Worm (Caenorhabditis elegans) whole organism, L2 larva: Measurements from ENCODE around the gene T26G10.5.
A peak's percentile ranks its signal among the peaks of the same experiment; 100 is the strongest.

Source experiments
- F13H6.1 ChIP-seq: sonication (generic microtip); optimal IDR thresholded peaks from 2 replicates; lab custom pipeline; 2016; ENCODE audit warnings: missing genetic modification characterization, missing compliant biosample characterization
- R02D3.7 ChIP-seq: fragments of 150-350 bp; optimal IDR thresholded peaks from 2 replicates; lab custom pipeline; 2014; ENCODE audit warnings: missing biosample characterization, missing genetic modification characterization
- Y55F3AM.14 ChIP-seq: fragments of 200-800 bp; sonication (Bioruptor generic); optimal IDR thresholded peaks from 2 replicates; lab custom pipeline; 2018; ENCODE audit warnings: mild to moderate bottlenecking, missing genetic modification characterization, missing compliant biosample characterization
- ZK546.5 ChIP-seq: sonication (generic microtip); optimal IDR thresholded peaks from 2 replicates; lab custom pipeline; 2017; ENCODE audit warnings: missing biosample characterization, missing genetic modification characterization
- alr-1 ChIP-seq: fragments of 150-350 bp; optimal IDR thresholded peaks from 2 replicates; lab custom pipeline; 2014; ENCODE audit warnings: missing biosample characterization, missing genetic modification characterization
- aly-2 ChIP-seq: fragments of 150-350 bp; optimal IDR thresholded peaks from 2 replicates; lab custom pipeline; 2014; ENCODE audit warnings: missing biosample characterization, missing genetic modification characterization
- ama-1 ChIP-seq: fragments of 150-350 bp; optimal IDR thresholded peaks from 2 replicates; lab custom pipeline; 2018; ENCODE audit warnings: inconsistent platforms
- blmp-1 ChIP-seq: sonication (generic microtip); optimal IDR thresholded peaks from 2 replicates; lab custom pipeline; 2017; ENCODE audit warnings: missing genetic modification characterization, mild to moderate bottlenecking, missing compliant biosample characterization, antibody characterized with exemption, moderate library complexity; ENCODE audit not compliant: insufficient read depth
- ceh-16 ChIP-seq: fragments of 150-350 bp; optimal IDR thresholded peaks from 2 replicates; lab custom pipeline; 2014; ENCODE audit warnings: missing biosample characterization, missing genetic modification characterization
- ceh-82 ChIP-seq: fragments of 150-350 bp; optimal IDR thresholded peaks from 2 replicates; lab custom pipeline; 2014; ENCODE audit warnings: missing biosample characterization, missing genetic modification characterization
- crh-2 ChIP-seq: sonication (generic microtip); optimal IDR thresholded peaks from 2 replicates; lab custom pipeline; 2017; ENCODE audit warnings: missing biosample characterization, missing genetic modification characterization
- dmd-4 ChIP-seq: sonication (generic microtip); optimal IDR thresholded peaks from 2 replicates; lab custom pipeline; 2017; ENCODE audit warnings: missing biosample characterization, missing genetic modification characterization
- elt-3 ChIP-seq: sonication (generic microtip); optimal IDR thresholded peaks from 2 replicates; lab custom pipeline; 2017; ENCODE audit warnings: missing biosample characterization, missing genetic modification characterization
- fos-1 ChIP-seq: fragments of 150-350 bp; optimal IDR thresholded peaks from 2 replicates; lab custom pipeline; 2014; ENCODE audit warnings: missing biosample characterization, missing genetic modification characterization
- gmeb-1 ChIP-seq: fragments of 150-350 bp; optimal IDR thresholded peaks from 2 replicates; lab custom pipeline; 2014; ENCODE audit warnings: missing biosample characterization, missing genetic modification characterization
- lin-11 ChIP-seq: fragments of 150-350 bp; sonication (generic microtip); optimal IDR thresholded peaks from 2 replicates; lab custom pipeline; 2014; ENCODE audit warnings: missing biosample characterization, missing genetic modification characterization, inconsistent platforms, mixed read lengths
- lin-39 ChIP-seq: fragments of 150-350 bp; optimal IDR thresholded peaks from 2 replicates; lab custom pipeline; 2014; ENCODE audit warnings: missing biosample characterization, missing genetic modification reagents, missing genetic modification characterization
- lsy-2 ChIP-seq, 2 experiments: fragments of 150-350 bp in 1 of 2; sonication (generic microtip) in 1 of 2; optimal IDR thresholded peaks; 2 replicates each; lab custom pipeline; 2014 to 2017; ENCODE audit warnings: missing biosample characterization in 2 of 2, missing genetic modification characterization in 2 of 2
- mab-5 ChIP-seq: fragments of 150-350 bp; optimal IDR thresholded peaks from 2 replicates; lab custom pipeline; 2014; ENCODE audit warnings: missing biosample characterization, missing genetic modification characterization
- mbf-1 ChIP-seq: sonication (generic microtip); optimal IDR thresholded peaks from 2 replicates; lab custom pipeline; 2017; ENCODE audit warnings: missing biosample characterization, missing genetic modification characterization
- mdl-1 ChIP-seq, 2 experiments: fragments of 150-350 bp in 1 of 2; sonication (generic microtip) in 1 of 2; optimal IDR thresholded peaks; 2 replicates each; lab custom pipeline; 2017; ENCODE audit warnings: missing biosample characterization in 2 of 2, missing genetic modification characterization in 2 of 2
- nhr-10 ChIP-seq: sonication (generic microtip); optimal IDR thresholded peaks from 2 replicates; lab custom pipeline; 2017; ENCODE audit warnings: missing biosample characterization, missing genetic modification characterization
- nhr-11 ChIP-seq: fragments of 150-350 bp; optimal IDR thresholded peaks from 2 replicates; lab custom pipeline; 2014; ENCODE audit warnings: missing biosample characterization, missing genetic modification characterization
- nhr-12 ChIP-seq: fragments of 150-350 bp; optimal IDR thresholded peaks from 2 replicates; lab custom pipeline; 2014; ENCODE audit warnings: missing biosample characterization, missing genetic modification characterization
- nhr-129 ChIP-seq: fragments of 150-350 bp; optimal IDR thresholded peaks from 2 replicates; lab custom pipeline; 2014; ENCODE audit warnings: missing biosample characterization, missing genetic modification characterization
- nhr-21 ChIP-seq: fragments of 150-350 bp; optimal IDR thresholded peaks from 2 replicates; lab custom pipeline; 2014; ENCODE audit warnings: missing biosample characterization, missing genetic modification characterization
- nhr-23 ChIP-seq: fragments of 150-350 bp; optimal IDR thresholded peaks from 2 replicates; lab custom pipeline; 2014; ENCODE audit warnings: missing biosample characterization, missing genetic modification reagents, missing genetic modification characterization
- nhr-237 ChIP-seq: fragments of 150-350 bp; optimal IDR thresholded peaks from 2 replicates; lab custom pipeline; 2014; ENCODE audit warnings: missing biosample characterization, missing genetic modification characterization
- nhr-25 ChIP-seq: fragments of 150-350 bp; sonication (generic microtip); optimal IDR thresholded peaks from 3 replicates; lab custom pipeline; 2014; ENCODE audit warnings: missing biosample characterization, missing genetic modification characterization
- nhr-6 ChIP-seq: fragments of 150-350 bp; optimal IDR thresholded peaks from 2 replicates; lab custom pipeline; 2014; ENCODE audit warnings: missing biosample characterization, missing genetic modification characterization
- nhr-77 ChIP-seq: fragments of 150-350 bp; optimal IDR thresholded peaks from 2 replicates; lab custom pipeline; 2014; ENCODE audit warnings: missing biosample characterization, missing genetic modification characterization
- peb-1 ChIP-seq: fragments of 150-350 bp; optimal IDR thresholded peaks from 2 replicates; lab custom pipeline; 2014; ENCODE audit warnings: missing biosample characterization, missing genetic modification characterization
- skn-1 ChIP-seq: sonication (generic microtip); optimal IDR thresholded peaks from 2 replicates; lab custom pipeline; 2017; ENCODE audit warnings: missing biosample characterization, missing genetic modification characterization
- sma-3 ChIP-seq: sonication (generic microtip); optimal IDR thresholded peaks from 2 replicates; lab custom pipeline; 2016; ENCODE audit warnings: missing genetic modification reagents, missing genetic modification characterization, missing compliant biosample characterization
- sma-9 ChIP-seq, 2 experiments: fragments of 150-350 bp in 1 of 2; sonication (generic microtip) in 1 of 2; optimal IDR thresholded peaks; 2 replicates each; lab custom pipeline; 2014 to 2016; ENCODE audit warnings: missing genetic modification characterization in 2 of 2, mild to moderate bottlenecking in 1 of 2, missing biosample characterization in 1 of 2, missing compliant biosample characterization in 1 of 2, missing genetic modification reagents in 1 of 2, moderate library complexity in 1 of 2
- snpc-4 ChIP-seq: fragments of 150-350 bp; optimal IDR thresholded peaks from 2 replicates; lab custom pipeline; 2014; ENCODE audit warnings: missing biosample characterization, missing genetic modification characterization
- unc-39 ChIP-seq: fragments of 150-350 bp; optimal IDR thresholded peaks from 2 replicates; lab custom pipeline; 2014; ENCODE audit warnings: missing biosample characterization, missing genetic modification characterization
- unc-55 ChIP-seq: fragments of 150-350 bp; sonication (generic microtip); optimal IDR thresholded peaks from 3 replicates; lab custom pipeline; 2014; ENCODE audit warnings: missing biosample characterization, missing genetic modification reagents, missing genetic modification characterization
- unc-62 ChIP-seq: fragments of 150-350 bp; optimal IDR thresholded peaks from 2 replicates; lab custom pipeline; 2014; ENCODE audit warnings: missing biosample characterization, missing genetic modification reagents, missing genetic modification characterization
- ztf-1 ChIP-seq: fragments of 200-800 bp; sonication (Bioruptor generic); conservative IDR thresholded peaks from 2 replicates; pipeline ENCODE4 v1.3.6; 2022; ENCODE audit warnings: missing genetic modification characterization, missing compliant biosample characterization
- ztf-11 ChIP-seq: sonication (generic microtip); optimal IDR thresholded peaks from 2 replicates; lab custom pipeline; 2017; ENCODE audit warnings: missing biosample characterization, missing genetic modification characterization
- ztf-4 ChIP-seq: fragments of 150-350 bp; optimal IDR thresholded peaks from 2 replicates; lab custom pipeline; 2014; ENCODE audit warnings: missing biosample characterization, missing genetic modification characterization

The T26G10.5 gene

ce11 chrIII:9462785-9463467, 36.7 kb upstream of the T26G10.5 start:
- TF ChIP-seq R02D3.7 (tag; lab: Kevin White, UChicago) (no peak), crh-2 (tag; lab: Kevin White, UChicago) (peak; percentile 0), elt-3 (no peak), ztf-4 (tag; lab: Kevin White, UChicago) (peak; percentile 6), lin-11 (tag; lab: Kevin White, UChicago) (no peak), alr-1 (tag; lab: Kevin White, UChicago) (no peak), nhr-11 (no peak), nhr-21 (tag; lab: Kevin White, UChicago) (no peak), ama-1 (lab: Kevin White, UChicago) (no peak), ZK546.5 (tag; lab: Kevin White, UChicago) (no peak), lsy-2 (tag; optimal IDR thresholded peaks at IDR 0.05; lab: Kevin White, UChicago) (peak in 1 of 2 experiments; percentile 0), gmeb-1 (tag; lab: Kevin White, UChicago) (no peak), skn-1 (no peak), nhr-129 (tag; lab: Kevin White, UChicago) (peak; percentile 28), nhr-77 (tag; lab: Kevin White, UChicago) (no peak), unc-55 (GFP tag; lab: Kevin White, UChicago) (no peak), mbf-1 (tag; lab: Kevin White, UChicago) (no peak), blmp-1 (no peak), unc-62 (GFP tag; lab: Kevin White, UChicago) (no peak), nhr-23 (tag; lab: Kevin White, UChicago) (no peak), nhr-6 (tag; lab: Kevin White, UChicago) (no peak), ztf-11 (tag; lab: Kevin White, UChicago) (no peak), lin-39 (tag; lab: Kevin White, UChicago) (no peak), F13H6.1 (tag; lab: Kevin White, UChicago) (no peak)

DNA sequence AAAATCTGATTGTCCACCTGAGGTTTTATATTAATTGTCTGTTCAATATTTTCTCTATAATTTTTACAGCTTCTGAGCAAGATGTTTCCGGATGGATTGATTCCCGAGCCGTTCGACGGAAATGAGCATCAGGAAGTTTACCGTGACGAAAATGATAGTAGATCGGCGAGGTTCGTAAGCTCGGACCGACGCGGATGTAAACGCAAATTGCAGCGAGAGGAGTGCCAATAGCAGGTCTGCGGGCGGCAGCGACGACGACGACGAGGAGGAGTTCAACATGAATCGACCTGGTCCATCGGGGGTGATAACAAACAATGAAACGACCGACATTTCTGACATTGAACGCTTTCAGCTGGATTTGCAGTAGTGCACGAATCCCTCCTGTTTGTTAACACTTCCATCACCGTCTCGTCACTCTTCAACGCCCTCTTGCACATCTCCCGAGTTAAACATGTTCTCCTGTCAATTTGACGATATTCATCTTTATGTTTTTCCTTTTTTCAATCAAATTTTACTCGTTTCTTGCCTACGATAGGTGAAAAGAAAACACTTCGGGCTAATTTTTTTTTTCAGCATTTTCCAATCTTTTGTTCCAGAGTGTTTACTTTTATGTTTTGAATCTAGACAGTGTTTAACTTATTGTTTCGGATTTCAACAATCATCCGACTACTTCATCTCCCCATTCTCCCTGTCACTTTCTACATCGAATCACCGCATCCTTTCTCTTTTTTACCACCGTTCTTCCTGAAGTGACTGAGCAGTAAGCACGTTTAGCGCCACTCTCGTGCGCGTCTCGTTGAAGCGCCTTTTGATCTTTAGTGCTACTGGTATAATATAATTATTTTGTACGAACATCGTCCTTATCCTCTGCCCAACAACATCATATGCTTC, 35.9 kb upstream of the T26G10.5 start:
- TF ChIP-seq nhr-12 (tag; lab: Kevin White, UChicago) (no peak), fos-1 (tag; lab: Kevin White, UChicago) (peak; percentile 2)

DNA sequence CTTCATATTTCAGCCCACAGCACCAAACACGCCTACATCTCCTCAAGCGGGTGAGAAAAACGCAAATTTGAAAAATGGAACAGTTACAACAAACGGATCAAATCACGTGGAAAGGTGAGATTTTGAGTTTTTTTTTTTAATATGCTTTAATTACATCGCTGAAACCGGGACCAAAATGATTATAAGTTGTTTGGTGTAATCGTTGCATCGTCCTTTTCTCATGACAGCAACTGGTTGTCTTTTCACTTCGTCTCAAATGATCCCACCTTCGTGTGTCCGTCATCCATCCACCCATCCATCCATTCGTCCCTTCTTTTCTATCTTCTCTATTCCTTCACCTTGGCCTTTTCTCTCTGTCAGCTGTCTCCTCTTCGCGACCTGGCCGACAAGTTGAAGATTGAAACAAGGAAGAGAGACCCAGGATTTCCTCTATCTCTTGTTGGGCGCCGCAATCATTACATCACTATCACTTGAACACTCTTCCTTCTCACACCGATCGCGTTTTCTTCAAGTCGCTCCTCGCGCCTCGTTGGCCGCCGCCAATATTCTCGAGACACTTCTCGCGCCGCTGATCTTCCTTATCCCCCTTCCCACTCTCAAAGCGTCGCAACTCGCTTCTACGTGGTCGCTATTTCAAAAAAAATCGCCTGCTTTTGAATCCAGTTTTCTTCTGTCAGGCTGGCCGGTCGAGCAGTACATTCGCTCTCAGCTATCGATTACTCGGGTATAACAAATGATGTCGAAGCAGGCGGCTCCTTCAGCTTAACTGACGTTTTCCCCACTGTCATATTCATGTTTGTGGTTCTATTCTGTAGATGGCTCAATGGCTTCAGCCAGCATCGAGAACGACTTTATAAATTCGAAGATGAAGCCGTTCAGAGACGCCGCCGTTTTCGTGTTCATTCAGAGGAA, 31.2 kb upstream of the T26G10.5 start:
- TF ChIP-seq elt-3, result no peak
- no peak for TF ChIP-seq ztf-11 (tag; lab: Kevin White, UChicago)
- no peak for TF ChIP-seq nhr-6 (tag; lab: Kevin White, UChicago)
- no peak for TF ChIP-seq ztf-1 (GFP tag; lab: Robert Waterston, UW)
- TF ChIP-seq sma-9 (GFP tag; optimal IDR thresholded peaks at IDR 0.05; lab: Kevin White, UChicago), result peak; percentile 39
- no peak for TF ChIP-seq sma-9 (tag; optimal IDR thresholded peaks at IDR 0.05; lab: Kevin White, UChicago)
- no peak for TF ChIP-seq nhr-237
- TF ChIP-seq ceh-82 (tag; lab: Kevin White, UChicago), result no peak
- TF ChIP-seq nhr-77 (tag; lab: Kevin White, UChicago), result no peak
- peak; percentile 24 for TF ChIP-seq fos-1 (tag; lab: Kevin White, UChicago)
- TF ChIP-seq R02D3.7 (tag; lab: Kevin White, UChicago), result no peak
- peak; percentile 13 for TF ChIP-seq sma-3 (GFP tag; lab: Kevin White, UChicago)
- no peak for TF ChIP-seq ceh-16 (tag; lab: Kevin White, UChicago)
- peak; percentile 38 for TF ChIP-seq ama-1 (lab: Kevin White, UChicago)
- peak; percentile 42 for TF ChIP-seq nhr-21 (tag; lab: Kevin White, UChicago)
- no peak for TF ChIP-seq mbf-1 (tag; lab: Kevin White, UChicago)
- no peak for TF ChIP-seq nhr-11
- TF ChIP-seq nhr-12 (tag; lab: Kevin White, UChicago), result no peak
- TF ChIP-seq nhr-23 (tag; lab: Kevin White, UChicago), result no peak
- no peak for TF ChIP-seq unc-39 (tag; lab: Kevin White, UChicago)
- TF ChIP-seq nhr-25, result no peak
- no peak for TF ChIP-seq snpc-4
- TF ChIP-seq peb-1 (tag; lab: Kevin White, UChicago), result no peak
- peak; percentile 57 for TF ChIP-seq ztf-4 (tag; lab: Kevin White, UChicago)
- no peak for TF ChIP-seq Y55F3AM.14 (GFP tag; lab: Kevin White, UChicago)
- no peak for TF ChIP-seq unc-62 (GFP tag; lab: Kevin White, UChicago)
- no peak for TF ChIP-seq nhr-10 (tag; lab: Kevin White, UChicago)
- TF ChIP-seq mab-5 (tag; lab: Kevin White, UChicago), result peak; percentile 10
- no peak for TF ChIP-seq dmd-4
- TF ChIP-seq aly-2 (tag; lab: Kevin White, UChicago), result no peak
- peak; percentile 3 for TF ChIP-seq crh-2 (tag; lab: Kevin White, UChicago)
- TF ChIP-seq lin-39 (tag; lab: Kevin White, UChicago), result no peak
- TF ChIP-seq lsy-2 (tag; optimal IDR thresholded peaks at IDR 0.05; lab: Kevin White, UChicago), result peak; percentile 14 to 37
- TF ChIP-seq mdl-1 (tag; optimal IDR thresholded peaks at IDR 0.05; lab: Kevin White, UChicago), result no peak
